Worm (Caenorhabditis elegans) whole organism, L2 larva: ENCODE results near the gene H23N18.6.

Experiments used
- C34F6.9 ChIP-seq: fragments of 150-350 bp; optimal IDR thresholded peaks from 2 replicates; lab custom pipeline; 2014; ENCODE audit warnings: missing biosample characterization, missing genetic modification characterization
- F13H6.1 ChIP-seq: sonication (generic microtip); optimal IDR thresholded peaks from 2 replicates; lab custom pipeline; 2016; ENCODE audit warnings: missing genetic modification characterization, missing compliant biosample characterization
- Y55F3AM.14 ChIP-seq: fragments of 200-800 bp; sonication (Bioruptor generic); optimal IDR thresholded peaks from 2 replicates; lab custom pipeline; 2018; ENCODE audit warnings: mild to moderate bottlenecking, missing genetic modification characterization, missing compliant biosample characterization
- ZK546.5 ChIP-seq: sonication (generic microtip); optimal IDR thresholded peaks from 2 replicates; lab custom pipeline; 2017; ENCODE audit warnings: missing biosample characterization, missing genetic modification characterization
- alr-1 ChIP-seq: fragments of 150-350 bp; optimal IDR thresholded peaks from 2 replicates; lab custom pipeline; 2014; ENCODE audit warnings: missing biosample characterization, missing genetic modification characterization
- aly-2 ChIP-seq: fragments of 150-350 bp; optimal IDR thresholded peaks from 2 replicates; lab custom pipeline; 2014; ENCODE audit warnings: missing biosample characterization, missing genetic modification characterization
- blmp-1 ChIP-seq: sonication (generic microtip); optimal IDR thresholded peaks from 2 replicates; lab custom pipeline; 2017; ENCODE audit warnings: missing genetic modification characterization, mild to moderate bottlenecking, missing compliant biosample characterization, antibody characterized with exemption, moderate library complexity; ENCODE audit not compliant: insufficient read depth
- ceh-16 ChIP-seq: fragments of 150-350 bp; optimal IDR thresholded peaks from 2 replicates; lab custom pipeline; 2014; ENCODE audit warnings: missing biosample characterization, missing genetic modification characterization
- ceh-82 ChIP-seq: fragments of 150-350 bp; optimal IDR thresholded peaks from 2 replicates; lab custom pipeline; 2014; ENCODE audit warnings: missing biosample characterization, missing genetic modification characterization
- crh-2 ChIP-seq: sonication (generic microtip); optimal IDR thresholded peaks from 2 replicates; lab custom pipeline; 2017; ENCODE audit warnings: missing biosample characterization, missing genetic modification characterization
- dmd-4 ChIP-seq: sonication (generic microtip); optimal IDR thresholded peaks from 2 replicates; lab custom pipeline; 2017; ENCODE audit warnings: missing biosample characterization, missing genetic modification characterization
- elt-1 ChIP-seq: fragments of 150-350 bp; optimal IDR thresholded peaks from 2 replicates; lab custom pipeline; 2014; ENCODE audit warnings: missing biosample characterization, missing genetic modification characterization
- fos-1 ChIP-seq: fragments of 150-350 bp; optimal IDR thresholded peaks from 2 replicates; lab custom pipeline; 2014; ENCODE audit warnings: missing biosample characterization, missing genetic modification characterization
- gmeb-1 ChIP-seq: fragments of 150-350 bp; optimal IDR thresholded peaks from 2 replicates; lab custom pipeline; 2014; ENCODE audit warnings: missing biosample characterization, missing genetic modification characterization
- lin-11 ChIP-seq: fragments of 150-350 bp; sonication (generic microtip); optimal IDR thresholded peaks from 2 replicates; lab custom pipeline; 2014; ENCODE audit warnings: missing biosample characterization, missing genetic modification characterization, inconsistent platforms, mixed read lengths
- lin-13 ChIP-seq: fragments of 150-350 bp; optimal IDR thresholded peaks from 2 replicates; lab custom pipeline; 2014; ENCODE audit warnings: missing biosample characterization, missing genetic modification reagents, missing genetic modification characterization
- lin-39 ChIP-seq: fragments of 150-350 bp; optimal IDR thresholded peaks from 2 replicates; lab custom pipeline; 2014; ENCODE audit warnings: missing biosample characterization, missing genetic modification reagents, missing genetic modification characterization
- lsy-2 ChIP-seq, 2 experiments: fragments of 150-350 bp in 1 of 2; sonication (generic microtip) in 1 of 2; optimal IDR thresholded peaks; 2 replicates each; lab custom pipeline; 2014 to 2017; ENCODE audit warnings: missing biosample characterization in 2 of 2, missing genetic modification characterization in 2 of 2
- mab-5 ChIP-seq: fragments of 150-350 bp; optimal IDR thresholded peaks from 2 replicates; lab custom pipeline; 2014; ENCODE audit warnings: missing biosample characterization, missing genetic modification characterization
- nhr-10 ChIP-seq: sonication (generic microtip); optimal IDR thresholded peaks from 2 replicates; lab custom pipeline; 2017; ENCODE audit warnings: missing biosample characterization, missing genetic modification characterization
- nhr-129 ChIP-seq: fragments of 150-350 bp; optimal IDR thresholded peaks from 2 replicates; lab custom pipeline; 2014; ENCODE audit warnings: missing biosample characterization, missing genetic modification characterization
- nhr-21 ChIP-seq: fragments of 150-350 bp; optimal IDR thresholded peaks from 2 replicates; lab custom pipeline; 2014; ENCODE audit warnings: missing biosample characterization, missing genetic modification characterization
- nhr-23 ChIP-seq: fragments of 150-350 bp; optimal IDR thresholded peaks from 2 replicates; lab custom pipeline; 2014; ENCODE audit warnings: missing biosample characterization, missing genetic modification reagents, missing genetic modification characterization
- nhr-237 ChIP-seq: fragments of 150-350 bp; optimal IDR thresholded peaks from 2 replicates; lab custom pipeline; 2014; ENCODE audit warnings: missing biosample characterization, missing genetic modification characterization
- nhr-25 ChIP-seq: fragments of 150-350 bp; sonication (generic microtip); optimal IDR thresholded peaks from 3 replicates; lab custom pipeline; 2014; ENCODE audit warnings: missing biosample characterization, missing genetic modification characterization
- nhr-6 ChIP-seq: fragments of 150-350 bp; optimal IDR thresholded peaks from 2 replicates; lab custom pipeline; 2014; ENCODE audit warnings: missing biosample characterization, missing genetic modification characterization
- nhr-77 ChIP-seq: fragments of 150-350 bp; optimal IDR thresholded peaks from 2 replicates; lab custom pipeline; 2014; ENCODE audit warnings: missing biosample characterization, missing genetic modification characterization
- sem-4 ChIP-seq: fragments of 150-350 bp; optimal IDR thresholded peaks from 2 replicates; lab custom pipeline; 2014; ENCODE audit warnings: missing biosample characterization, missing genetic modification reagents, missing genetic modification characterization
- skn-1 ChIP-seq: sonication (generic microtip); optimal IDR thresholded peaks from 2 replicates; lab custom pipeline; 2017; ENCODE audit warnings: missing biosample characterization, missing genetic modification characterization
- sma-3 ChIP-seq: sonication (generic microtip); optimal IDR thresholded peaks from 2 replicates; lab custom pipeline; 2016; ENCODE audit warnings: missing genetic modification reagents, missing genetic modification characterization, missing compliant biosample characterization
- sma-9 ChIP-seq, 2 experiments: fragments of 150-350 bp in 1 of 2; sonication (generic microtip) in 1 of 2; optimal IDR thresholded peaks; 2 replicates each; lab custom pipeline; 2014 to 2016; ENCODE audit warnings: missing genetic modification characterization in 2 of 2, mild to moderate bottlenecking in 1 of 2, missing biosample characterization in 1 of 2, missing compliant biosample characterization in 1 of 2, missing genetic modification reagents in 1 of 2, moderate library complexity in 1 of 2
- snpc-4 ChIP-seq: fragments of 150-350 bp; optimal IDR thresholded peaks from 2 replicates; lab custom pipeline; 2014; ENCODE audit warnings: missing biosample characterization, missing genetic modification characterization
- unc-39 ChIP-seq: fragments of 150-350 bp; optimal IDR thresholded peaks from 2 replicates; lab custom pipeline; 2014; ENCODE audit warnings: missing biosample characterization, missing genetic modification characterization
- unc-55 ChIP-seq: fragments of 150-350 bp; sonication (generic microtip); optimal IDR thresholded peaks from 3 replicates; lab custom pipeline; 2014; ENCODE audit warnings: missing biosample characterization, missing genetic modification reagents, missing genetic modification characterization
- zag-1 ChIP-seq: fragments of 150-350 bp; optimal IDR thresholded peaks from 2 replicates; lab custom pipeline; 2014; ENCODE audit warnings: missing biosample characterization, missing genetic modification characterization
- ztf-1 ChIP-seq: fragments of 200-800 bp; sonication (Bioruptor generic); conservative IDR thresholded peaks from 2 replicates; pipeline ENCODE4 v1.3.6; 2022; ENCODE audit warnings: missing genetic modification characterization, missing compliant biosample characterization
- ztf-11 ChIP-seq: sonication (generic microtip); optimal IDR thresholded peaks from 2 replicates; lab custom pipeline; 2017; ENCODE audit warnings: missing biosample characterization, missing genetic modification characterization
- ztf-4 ChIP-seq: fragments of 150-350 bp; optimal IDR thresholded peaks from 2 replicates; lab custom pipeline; 2014; ENCODE audit warnings: missing biosample characterization, missing genetic modification characterization

H23N18.6 gene

DNA sequence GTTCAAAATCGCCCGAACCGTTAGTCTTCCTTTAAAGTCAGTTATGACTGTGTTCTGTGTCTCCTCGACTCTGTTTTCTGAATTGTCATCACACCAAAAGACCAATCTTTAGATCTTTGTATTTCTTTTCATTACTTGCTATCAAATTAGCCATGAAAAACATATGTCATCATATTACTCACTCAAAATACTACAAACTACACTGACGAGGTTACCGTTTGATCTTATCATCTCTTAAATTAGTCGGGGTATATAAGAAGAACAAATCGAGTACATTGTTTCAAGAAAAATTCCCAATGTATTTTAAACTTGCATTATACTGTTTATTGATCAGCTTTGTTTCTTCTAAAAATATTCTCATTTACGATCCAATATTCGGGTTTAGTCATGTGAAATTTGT, 6.3 kb downstream of the H23N18.6 start, which contains the start of gene ugt-13:
TSS of gene ugt-13 (plus strand) at position 294 of the 400 bp plus-strand sequence.
- TF ChIP-seq fos-1 = peak; percentile 1
- no peak for TF ChIP-seq nhr-237 (tag; lab: Kevin White, UChicago)
- no peak for TF ChIP-seq crh-2 (tag; lab: Kevin White, UChicago)
- TF ChIP-seq elt-1 = no peak
- TF ChIP-seq ceh-16 (tag; lab: Kevin White, UChicago) = no peak
- TF ChIP-seq gmeb-1 = no peak
- TF ChIP-seq lin-11 (tag; lab: Kevin White, UChicago) = no peak
- no peak for TF ChIP-seq unc-55 (GFP tag; lab: Kevin White, UChicago)
- TF ChIP-seq aly-2 (tag; lab: Kevin White, UChicago) = no peak
- no peak for TF ChIP-seq lin-39
- TF ChIP-seq nhr-77 (tag; lab: Kevin White, UChicago) = no peak
- TF ChIP-seq C34F6.9 (tag; lab: Kevin White, UChicago) = no peak
- TF ChIP-seq ZK546.5 (tag; lab: Kevin White, UChicago) = no peak
- no peak for TF ChIP-seq nhr-23 (tag; lab: Kevin White, UChicago)
- no peak for TF ChIP-seq lsy-2 (tag; optimal IDR thresholded peaks at IDR 0.05; lab: Kevin White, UChicago)
- TF ChIP-seq skn-1 (tag; lab: Kevin White, UChicago) = no peak
- TF ChIP-seq blmp-1 (tag; lab: Kevin White, UChicago) = no peak
- TF ChIP-seq nhr-25 (tag; lab: Kevin White, UChicago) = peak; percentile 91
- TF ChIP-seq ztf-1 (GFP tag; lab: Robert Waterston, UW) = no peak
- no peak for TF ChIP-seq alr-1 (tag; lab: Kevin White, UChicago)
- TF ChIP-seq lin-13 = no peak
- TF ChIP-seq snpc-4 (tag; lab: Kevin White, UChicago) = no peak
- TF ChIP-seq mab-5 = no peak
- TF ChIP-seq ceh-82 (tag; lab: Kevin White, UChicago) = no peak
- no peak for TF ChIP-seq ztf-4 (tag; lab: Kevin White, UChicago)
- TF ChIP-seq sma-3 (GFP tag; lab: Kevin White, UChicago) = peak; percentile 82
- peak; percentile 81 for TF ChIP-seq sma-9 (GFP tag; optimal IDR thresholded peaks at IDR 0.05; lab: Kevin White, UChicago)
- TF ChIP-seq sma-9 (tag; optimal IDR thresholded peaks at IDR 0.05; lab: Kevin White, UChicago) = no peak
- TF ChIP-seq nhr-129 (tag; lab: Kevin White, UChicago) = peak; percentile 97
- no peak for TF ChIP-seq Y55F3AM.14 (GFP tag; lab: Kevin White, UChicago)
- TF ChIP-seq nhr-6 (tag; lab: Kevin White, UChicago) = no peak
- TF ChIP-seq ztf-11 = no peak
- no peak for TF ChIP-seq unc-39 (tag; lab: Kevin White, UChicago)
- TF ChIP-seq F13H6.1 (tag; lab: Kevin White, UChicago) = no peak
- peak; percentile 56 for TF ChIP-seq nhr-21 (tag; lab: Kevin White, UChicago)

DNA sequence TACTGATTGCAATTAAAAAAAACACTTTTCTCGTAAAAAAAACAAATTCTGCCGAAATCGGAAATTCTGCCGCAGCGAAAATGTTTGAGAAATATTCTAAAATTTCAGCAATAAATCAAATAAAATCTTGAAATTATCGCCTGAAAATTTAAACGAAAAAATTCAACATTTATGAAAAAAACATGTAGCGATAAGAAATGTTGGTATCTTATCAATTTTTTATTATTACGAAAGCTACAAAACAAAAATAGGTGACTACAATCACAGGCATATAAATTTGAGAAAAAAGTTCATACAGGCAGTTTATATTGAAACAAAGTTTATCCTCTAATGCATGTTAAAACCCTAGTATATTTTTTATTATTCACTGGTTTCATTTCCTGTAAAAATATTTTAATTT, 8.9 kb downstream of the H23N18.6 start, which contains the start of gene ugt-14:
TSS of gene ugt-14 (plus strand) at position 301 of the 400 bp plus-strand sequence.
- TF ChIP-seq Y55F3AM.14 (GFP tag; lab: Kevin White, UChicago) (no peak), sem-4 (no peak), dmd-4 (no peak), nhr-10 (no peak), zag-1 (tag; lab: Kevin White, UChicago) (no peak), nhr-21 (tag; lab: Kevin White, UChicago) (no peak), lin-13 (no peak), unc-55 (GFP tag; lab: Kevin White, UChicago) (no peak), sma-3 (GFP tag; lab: Kevin White, UChicago) (no peak), blmp-1 (tag; lab: Kevin White, UChicago) (no peak), nhr-129 (tag; lab: Kevin White, UChicago) (no peak), F13H6.1 (tag; lab: Kevin White, UChicago) (no peak), ztf-11 (no peak), ZK546.5 (tag; lab: Kevin White, UChicago) (no peak)
- TF ChIP-seq, all 48 proteins: peak for 0

DNA sequence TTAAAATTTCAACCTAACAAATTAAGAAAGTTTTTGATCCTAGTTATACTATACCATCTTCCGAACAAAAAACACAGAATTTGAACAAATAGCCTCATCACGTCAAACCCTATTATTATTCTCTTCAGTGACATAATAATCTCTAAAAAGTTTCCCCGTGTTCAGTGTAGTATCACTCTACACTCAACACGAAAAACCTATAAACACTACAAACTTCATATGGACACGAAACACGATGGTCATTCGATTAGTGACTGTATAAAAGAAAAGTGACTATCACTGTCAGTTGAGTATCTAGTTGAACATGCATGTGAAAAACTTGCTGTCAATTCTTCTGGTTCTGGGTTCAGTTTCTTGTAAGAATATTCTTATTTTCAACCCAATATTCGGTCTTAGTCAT, 11.2 kb downstream of the H23N18.6 start, which contains the start of gene ugt-8:
TSS of gene ugt-8 (plus strand) at position 235 of the 400 bp plus-strand sequence.
- TF ChIP-seq nhr-25 (tag; lab: Kevin White, UChicago) = peak; percentile 3
- TF ChIP-seq blmp-1 (tag; lab: Kevin White, UChicago) = no peak
- TF ChIP-seq aly-2 (tag; lab: Kevin White, UChicago) = no peak
